Worm (Caenorhabditis elegans): ENCODE results near the gene eak-3.

eak-3 gene

DNA sequence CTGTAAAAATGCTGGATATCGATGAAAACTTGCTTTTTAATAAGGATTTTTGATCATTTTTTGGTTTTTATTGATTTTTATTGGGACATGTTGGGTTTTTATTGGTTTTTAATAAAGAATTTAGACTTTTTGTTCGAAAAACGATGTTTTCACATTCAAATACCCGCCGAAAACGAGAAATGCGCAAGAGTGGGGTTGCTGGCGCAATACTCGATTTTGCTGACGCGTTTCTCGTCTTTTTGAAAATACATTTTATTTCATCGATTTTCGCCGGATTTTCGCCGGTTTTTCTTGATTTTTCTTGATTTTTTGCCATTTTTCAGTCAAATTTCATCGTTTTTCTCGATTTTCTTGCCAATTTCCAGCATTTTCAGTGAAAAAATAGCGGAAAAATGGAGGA, 33.6 kb downstream of the eak-3 start, which contains the start of gene smr-1 (continued):
- TF ChIP-seq sox-2 (GFP tag; IDR thresholded peaks at IDR 0.05) (no peak), fkh-6 (tag; optimal IDR thresholded peaks at IDR 0.05) (no peak), K02D7.2 (tag; optimal IDR thresholded peaks at IDR 0.05) (no peak), mec-3 (tag; optimal IDR thresholded peaks at IDR 0.05; ENCODE audit: borderline replicate concordance) (no peak), che-1 (tag; optimal IDR thresholded peaks at IDR 0.05) (peak; percentile 38), ceh-14 (tag; optimal IDR thresholded peaks at IDR 0.05) (no peak), C08G9.2 (tag; optimal IDR thresholded peaks at IDR 0.05) (no peak), hlh-13 (GFP tag; optimal IDR thresholded peaks at IDR 0.05) (peak; percentile 3), sdc-2 (tag; optimal IDR thresholded peaks at IDR 0.05) (peak; percentile 33), ceh-18 (tag; optimal IDR thresholded peaks at IDR 0.05) (peak; percentile 36), unc-42 (tag; optimal IDR thresholded peaks at IDR 0.05) (peak; percentile 41), ahr-1 (tag; optimal IDR thresholded peaks at IDR 0.05) (no peak)

DNA sequence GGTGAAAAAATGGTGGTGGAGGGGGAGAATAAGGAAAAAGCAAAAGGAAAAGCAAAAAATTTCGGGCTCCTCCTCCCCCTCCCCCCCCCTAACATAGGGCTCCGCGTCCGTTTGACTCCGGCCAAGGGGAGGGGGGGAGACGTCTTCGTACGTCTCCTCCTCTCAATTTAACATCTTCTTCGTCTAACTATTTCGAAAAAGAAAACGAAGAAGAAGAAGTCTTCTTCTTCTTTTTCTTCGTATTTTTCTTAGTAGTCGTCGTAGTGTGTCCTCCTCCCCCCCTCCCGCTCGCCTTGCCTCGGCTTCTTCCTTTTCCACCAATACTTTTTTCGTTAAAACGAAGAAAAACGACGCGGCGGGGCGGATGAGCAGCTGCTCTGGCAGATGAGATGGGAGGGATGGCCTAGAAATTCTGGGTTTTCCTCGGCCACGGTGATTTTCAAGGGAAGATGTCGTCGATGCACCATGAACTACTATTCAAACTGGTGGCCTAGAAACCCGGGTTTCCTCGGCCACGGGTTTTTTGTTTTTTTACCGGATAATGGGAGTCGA, 39.5 kb downstream of the eak-3 start:
- TF ChIP-seq unc-42 (tag; optimal IDR thresholded peaks at IDR 0.05) (peak; percentile 25), ceh-31 (tag; optimal IDR thresholded peaks at IDR 0.05) (peak; percentile 39), dmd-4 (tag; optimal IDR thresholded peaks at IDR 0.05; ENCODE audit: borderline replicate concordance) (no peak), rnt-1 (tag; optimal IDR thresholded peaks at IDR 0.05) (no peak), unc-55 (GFP tag; optimal IDR thresholded peaks at IDR 0.05) (no peak), pqm-1 (tag; optimal IDR thresholded peaks at IDR 0.05) (no peak), ceh-30 (tag; optimal IDR thresholded peaks at IDR 0.05) (no peak), hlh-8 (tag; optimal IDR thresholded peaks at IDR 0.05) (no peak), ceh-2 (tag; optimal IDR thresholded peaks at IDR 0.05) (no peak)

DNA sequence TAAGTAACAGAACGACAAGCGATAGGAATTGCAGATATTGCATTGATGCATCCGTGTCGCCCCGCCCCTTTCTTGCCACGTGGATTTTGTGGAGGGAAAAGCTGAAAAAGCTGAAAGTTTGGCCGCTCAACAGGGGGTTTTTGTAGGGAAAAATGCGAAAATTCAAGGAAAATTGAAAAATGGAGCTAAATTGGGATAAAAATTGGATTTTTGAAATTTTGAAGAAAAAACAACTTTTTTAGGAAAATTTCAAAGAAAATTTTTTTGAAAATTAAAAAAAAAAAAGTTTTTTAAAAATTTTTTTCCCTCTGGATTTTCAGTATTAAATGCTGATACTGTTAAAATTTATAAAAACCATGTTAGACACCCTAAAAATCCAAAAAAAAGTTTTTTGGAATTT, 40.4 kb downstream of the eak-3 start, which contains the start of gene lgc-46:
TSS of gene lgc-46 (minus strand) at position 101 of the 400 bp plus-strand sequence.
- no peak for TF ChIP-seq ceh-19 (GFP tag; optimal IDR thresholded peaks at IDR 0.05)
- TF ChIP-seq ceh-30 (tag; optimal IDR thresholded peaks at IDR 0.05) = no peak
- TF ChIP-seq tbx-2 (tag; optimal IDR thresholded peaks at IDR 0.05) = no peak

DNA sequence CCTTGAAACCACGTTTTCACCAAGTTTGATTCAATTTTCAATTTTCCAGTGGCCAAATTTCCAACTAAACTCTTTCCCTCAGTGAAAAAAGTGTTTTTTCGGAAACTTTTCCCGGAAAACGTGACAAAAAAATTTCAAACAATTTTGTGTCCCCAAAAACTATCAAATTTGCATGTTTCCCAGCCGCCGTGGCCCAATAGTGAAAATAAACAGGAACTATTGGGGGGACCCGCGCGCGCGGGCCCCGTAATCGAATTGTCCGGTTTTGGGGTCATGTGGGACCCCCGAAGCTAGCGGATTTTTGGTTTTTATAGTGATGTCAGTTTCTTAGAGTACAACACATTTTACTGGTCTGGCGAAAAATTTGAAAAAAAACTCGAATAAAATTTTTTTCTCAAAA, 44.8 kb downstream of the eak-3 start:
- TF ChIP-seq fkh-10 (GFP tag; optimal IDR thresholded peaks at IDR 0.05) (no peak), unc-42 (tag; optimal IDR thresholded peaks at IDR 0.05) (peak; percentile 95)

DNA sequence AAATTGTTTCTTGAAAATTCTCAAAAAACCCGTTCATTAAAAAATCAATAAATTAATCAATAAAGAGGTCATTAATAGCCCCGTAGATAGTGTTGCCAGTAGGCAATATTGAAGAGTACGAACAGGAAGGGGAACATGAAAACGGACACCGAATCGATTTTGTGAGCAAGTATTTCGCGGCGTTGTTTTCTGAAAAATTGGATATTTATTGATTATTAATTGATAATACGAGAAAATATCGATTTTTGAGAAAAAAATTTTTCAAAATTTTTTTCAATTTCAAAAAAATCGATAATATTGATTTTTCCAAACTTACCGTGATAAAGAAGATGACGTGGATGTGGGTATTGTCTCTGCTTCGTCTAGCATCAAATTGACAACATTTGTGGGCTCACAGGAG, 50.9 kb downstream of the eak-3 start:
- peak; percentile 9 for TF ChIP-seq ceh-48 (tag; optimal IDR thresholded peaks at IDR 0.05)
- TF ChIP-seq elt-4 (tag; optimal IDR thresholded peaks at IDR 0.05) = no peak

All from whole organism, late embryonic.